Worm (Caenorhabditis elegans): ENCODE results near the gene egl-15.

DNA sequence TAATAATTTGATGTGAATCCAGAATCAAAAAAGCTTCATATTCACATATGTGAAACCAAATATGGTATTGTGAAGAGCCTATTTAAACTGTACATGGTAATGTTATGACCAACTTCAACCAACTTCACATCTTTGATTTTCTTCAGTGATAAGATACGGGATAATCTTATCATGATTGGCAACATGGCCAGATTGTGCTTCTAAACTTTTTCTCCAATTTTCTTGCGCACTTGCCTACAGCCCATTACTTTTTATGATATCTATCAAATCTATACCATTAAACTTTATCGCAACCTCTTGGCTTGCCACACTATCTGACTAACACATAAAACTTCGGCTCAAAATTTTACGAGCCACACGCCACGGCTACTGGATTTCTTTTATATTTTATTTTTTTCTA lies 16.2 kb downstream of the egl-15 start:
- no peak for TF ChIP-seq skn-1 (tag; optimal IDR thresholded peaks at IDR 0.05)
- no peak for TF ChIP-seq fos-1 (tag; optimal IDR thresholded peaks at IDR 0.05)
- no peak for TF ChIP-seq sea-2 (GFP tag; optimal IDR thresholded peaks at IDR 0.05)
- TF ChIP-seq ztf-11 (tag; optimal IDR thresholded peaks at IDR 0.05): no peak
- TF ChIP-seq elt-3 (tag; optimal IDR thresholded peaks at IDR 0.05): no peak
- no peak for TF ChIP-seq pha-4 (tag; optimal IDR thresholded peaks at IDR 0.05)

Measured in whole organism, L3 larva.